Worm (Caenorhabditis elegans): ENCODE measurements around the gene K01H12.4.

Gene K01H12.4

ce11 chrIV:9755713-9756112 is 42.8 kb downstream of the K01H12.4 start:
- no peak for TF ChIP-seq Y22D7AL.16 (tag; optimal IDR thresholded peaks at IDR 0.05)
- no peak for TF ChIP-seq unc-86 (tag; optimal IDR thresholded peaks at IDR 0.05)
- TF ChIP-seq ref-2 (tag; optimal IDR thresholded peaks at IDR 0.05) = no peak
- TF ChIP-seq ceh-6 (GFP tag; optimal IDR thresholded peaks at IDR 0.05) = no peak
- TF ChIP-seq gmeb-2 (tag; optimal IDR thresholded peaks at IDR 0.05) = no peak
- TF ChIP-seq ceh-9 (tag; optimal IDR thresholded peaks at IDR 0.05) = no peak
- TF ChIP-seq pag-3 (tag; optimal IDR thresholded peaks at IDR 0.05; ENCODE audit: borderline replicate concordance) = no peak
- TF ChIP-seq elt-2 (tag; optimal IDR thresholded peaks at IDR 0.05) = no peak
- TF ChIP-seq fkh-10 (GFP tag; optimal IDR thresholded peaks at IDR 0.05) = no peak
- no peak for TF ChIP-seq pha-4 (tag; optimal IDR thresholded peaks at IDR 0.05)
- TF ChIP-seq sdc-2 (tag; optimal IDR thresholded peaks at IDR 0.05) = no peak
- TF ChIP-seq hlh-30 (tag; optimal IDR thresholded peaks at IDR 0.05; ENCODE audit: insufficient read depth) = no peak
- TF ChIP-seq ttx-3 (tag; optimal IDR thresholded peaks at IDR 0.05) = no peak
- no peak for TF ChIP-seq ceh-2 (tag; optimal IDR thresholded peaks at IDR 0.05)
- TF ChIP-seq madf-2 (tag; optimal IDR thresholded peaks at IDR 0.05) = no peak
- TF ChIP-seq nfya-1 (tag; optimal IDR thresholded peaks at IDR 0.05) = no peak
- TF ChIP-seq pat-9 (tag; optimal IDR thresholded peaks at IDR 0.05) = no peak
- TF ChIP-seq tbx-2 (tag; optimal IDR thresholded peaks at IDR 0.05) = no peak

- TF ChIP-seq ceh-14 (tag; optimal IDR thresholded peaks at IDR 0.05) (no peak), hlh-30 (tag; optimal IDR thresholded peaks at IDR 0.05; ENCODE audit: insufficient read depth) (no peak), unc-55 (GFP tag; optimal IDR thresholded peaks at IDR 0.05) (no peak), odd-2 (tag; optimal IDR thresholded peaks at IDR 0.05) (no peak), syd-9 (tag; optimal IDR thresholded peaks at IDR 0.05) (no peak), ceh-45 (GFP tag; IDR thresholded peaks at IDR 0.05) (no peak), tbx-2 (tag; optimal IDR thresholded peaks at IDR 0.05) (no peak), ceh-18 (tag; optimal IDR thresholded peaks at IDR 0.05) (no peak), pag-3 (tag; optimal IDR thresholded peaks at IDR 0.05; ENCODE audit: borderline replicate concordance) (no peak), pax-1 (tag; optimal IDR thresholded peaks at IDR 0.05) (no peak), lin-11 (tag; optimal IDR thresholded peaks at IDR 0.05) (no peak), nfya-1 (tag; optimal IDR thresholded peaks at IDR 0.05) (no peak), dmd-4 (tag; optimal IDR thresholded peaks at IDR 0.05; ENCODE audit: borderline replicate concordance) (no peak), sox-4 (tag; optimal IDR thresholded peaks at IDR 0.05) (no peak), ceh-22 (tag; optimal IDR thresholded peaks at IDR 0.05) (no peak), nhr-232 (tag; optimal IDR thresholded peaks at IDR 0.05) (no peak), ceh-30 (tag; optimal IDR thresholded peaks at IDR 0.05) (no peak), fax-1 (tag; optimal IDR thresholded peaks at IDR 0.05) (no peak), nhr-11 (tag; optimal IDR thresholded peaks at IDR 0.05) (no peak), unc-42 (tag; optimal IDR thresholded peaks at IDR 0.05) (no peak)
These were observed 44.0 kb downstream of the K01H12.4 start for ce11 chrIV:9756647-9757424.

- no peak for TF ChIP-seq tbx-2 (tag; optimal IDR thresholded peaks at IDR 0.05)
- no peak for TF ChIP-seq T23F11.4 (GFP tag; optimal IDR thresholded peaks at IDR 0.05)
- no peak for TF ChIP-seq sox-2 (GFP tag; IDR thresholded peaks at IDR 0.05)
- no peak for TF ChIP-seq hlh-13 (GFP tag; optimal IDR thresholded peaks at IDR 0.05)
- no peak for TF ChIP-seq ref-2 (tag; optimal IDR thresholded peaks at IDR 0.05)
- TF ChIP-seq gmeb-2 (tag; optimal IDR thresholded peaks at IDR 0.05) = no peak
- no peak for TF ChIP-seq ceh-48 (tag; optimal IDR thresholded peaks at IDR 0.05)
- no peak for TF ChIP-seq mec-3 (tag; optimal IDR thresholded peaks at IDR 0.05; ENCODE audit: borderline replicate concordance)
- no peak for TF ChIP-seq elt-2 (tag; optimal IDR thresholded peaks at IDR 0.05)
- TF ChIP-seq unc-86 (tag; optimal IDR thresholded peaks at IDR 0.05) = no peak
- TF ChIP-seq C08G9.2 (tag; optimal IDR thresholded peaks at IDR 0.05) = no peak
- TF ChIP-seq ceh-6 (GFP tag; optimal IDR thresholded peaks at IDR 0.05) = no peak
- TF ChIP-seq ztf-16 (tag; optimal IDR thresholded peaks at IDR 0.05) = no peak
- no peak for TF ChIP-seq K02D7.2 (tag; optimal IDR thresholded peaks at IDR 0.05)
- TF ChIP-seq rnt-1 (tag; optimal IDR thresholded peaks at IDR 0.05) = no peak
- no peak for TF ChIP-seq pax-1 (tag; optimal IDR thresholded peaks at IDR 0.05)
These were observed 44.5 kb downstream of the K01H12.4 start, which contains the start of gene nhr-97 for ce11 chrIV:9757425-9757740. TSS of gene nhr-97 (plus strand) at chrIV:9757641.
